Worm (Caenorhabditis elegans) whole organism, L4 larva: ENCODE data around the gene nspc-18.
A peak's percentile ranks its signal among the peaks of the same experiment; 100 is the strongest.

ENCODE experiments used
- F10B5.3 ChIP-seq: sonication (generic microtip); optimal IDR thresholded peaks from 2 replicates; lab custom pipeline; 2016; ENCODE audit warnings: mild to moderate bottlenecking, missing genetic modification characterization, missing compliant biosample characterization
- F37D6.2 ChIP-seq: sonication (generic microtip); optimal IDR thresholded peaks from 2 replicates; lab custom pipeline; 2016; ENCODE audit warnings: mild to moderate bottlenecking, missing genetic modification characterization, missing compliant biosample characterization
- F44E2.7 ChIP-seq: fragments of 200-800 bp; sonication (Bioruptor generic); IDR thresholded peaks from 2 replicates; pipeline ENCODE4 v2.1.2; 2022; ENCODE audit warnings: missing genetic modification characterization, missing compliant biosample characterization
- T20F7.1 ChIP-seq: fragments of 200-800 bp; sonication (Bioruptor generic); optimal IDR thresholded peaks from 2 replicates; lab custom pipeline; 2018; ENCODE audit warnings: mild to moderate bottlenecking, missing genetic modification characterization, missing compliant biosample characterization
- T26A8.4 ChIP-seq: fragments of 200-800 bp; sonication (Bioruptor generic); IDR thresholded peaks from 2 replicates; pipeline ENCODE4 v1.3.6; 2022; ENCODE audit warnings: missing genetic modification characterization, missing compliant biosample characterization
- Y75B8A.6 ChIP-seq: fragments of 200-800 bp; sonication (Bioruptor generic); IDR thresholded peaks from 2 replicates; pipeline ENCODE4 v1.3.6; 2022; ENCODE audit warnings: missing genetic modification reagents, missing genetic modification characterization, missing compliant biosample characterization
- aha-1 ChIP-seq: fragments of 150-350 bp; peaks from one replicate; lab custom pipeline; 2014; ENCODE audit warnings: missing biosample characterization, missing genetic modification characterization
- arid-1 ChIP-seq: fragments of 200-800 bp; sonication (Bioruptor generic); conservative IDR thresholded peaks from 2 replicates; pipeline ENCODE4 v1.3.6; 2022; ENCODE audit warnings: missing genetic modification reagents, missing genetic modification characterization, missing compliant biosample characterization
- attf-4 ChIP-seq: sonication (generic microtip); optimal IDR thresholded peaks from 3 replicates; lab custom pipeline; 2017; ENCODE audit warnings: missing biosample characterization, missing genetic modification characterization
- ceh-20 ChIP-seq: fragments of 200-800 bp; sonication (Bioruptor generic); IDR thresholded peaks from 2 replicates; pipeline ENCODE4 v1.3.6; 2022; ENCODE audit warnings: missing genetic modification reagents, missing genetic modification characterization, missing compliant biosample characterization
- ceh-28 ChIP-seq: fragments of 150-350 bp; optimal IDR thresholded peaks from 2 replicates; lab custom pipeline; 2014; ENCODE audit warnings: missing biosample characterization, missing genetic modification reagents, missing genetic modification characterization
- ceh-32 ChIP-seq: sonication (generic microtip); optimal IDR thresholded peaks from 2 replicates; lab custom pipeline; 2016; ENCODE audit warnings: mild to moderate bottlenecking, missing genetic modification characterization, missing compliant biosample characterization; ENCODE audit not compliant: poor library complexity
- ceh-44 ChIP-seq: fragments of 200-800 bp; sonication (Bioruptor generic); IDR thresholded peaks from 2 replicates; pipeline ENCODE4 v1.3.6; 2022; ENCODE audit warnings: missing genetic modification reagents, missing genetic modification characterization, missing compliant biosample characterization
- ceh-62 ChIP-seq: sonication (generic microtip); optimal IDR thresholded peaks from 2 replicates; lab custom pipeline; 2017; ENCODE audit warnings: missing biosample characterization, missing genetic modification characterization
- daf-16 ChIP-seq, 3 experiments: sonication (generic microtip); optimal IDR thresholded peaks; 2 replicates each; lab custom pipeline; 2016 to 2017; ENCODE audit warnings: missing genetic modification characterization in 3 of 3, missing genetic modification reagents in 3 of 3, mild to moderate bottlenecking in 2 of 3, missing compliant biosample characterization in 2 of 3, missing biosample characterization in 1 of 3, moderate library complexity in 1 of 3
- daf-8 ChIP-seq: fragments of 200-800 bp; sonication (Bioruptor generic); IDR thresholded peaks from 2 replicates; pipeline ENCODE4 v1.3.6; 2022; ENCODE audit warnings: missing genetic modification characterization, missing compliant biosample characterization
- dmd-8 ChIP-seq: fragments of 200-800 bp; sonication (Bioruptor generic); IDR thresholded peaks from 2 replicates; pipeline ENCODE4 v1.3.6; 2022; ENCODE audit warnings: missing genetic modification characterization, missing compliant biosample characterization
- duxl-1 ChIP-seq: sonication (generic microtip); optimal IDR thresholded peaks from 2 replicates; lab custom pipeline; 2016; ENCODE audit warnings: mild to moderate bottlenecking, missing genetic modification characterization, moderate library complexity, missing compliant biosample characterization; ENCODE audit not compliant: poor library complexity
- dve-1 ChIP-seq: sonication (generic microtip); optimal IDR thresholded peaks from 2 replicates; lab custom pipeline; 2017; ENCODE audit warnings: antibody characterized with exemption, mild to moderate bottlenecking, missing genetic modification characterization, missing compliant biosample characterization; ENCODE audit not compliant: insufficient read depth
- egl-27 ChIP-seq: sonication (generic microtip); optimal IDR thresholded peaks from 3 replicates; lab custom pipeline; 2017; ENCODE audit warnings: missing biosample characterization, missing genetic modification reagents, missing genetic modification characterization
- egl-43 ChIP-seq: fragments of 200-800 bp; sonication (Bioruptor generic); IDR thresholded peaks from 2 replicates; pipeline ENCODE4 v1.3.6; 2022; ENCODE audit warnings: missing genetic modification reagents, missing genetic modification characterization, missing compliant biosample characterization
- hif-1 ChIP-seq, 2 experiments: sonication (generic microtip); optimal IDR thresholded peaks; 2 replicates each; lab custom pipeline; 2016 to 2017; ENCODE audit warnings: missing compliant biosample characterization in 2 of 2, missing genetic modification characterization in 2 of 2, missing genetic modification reagents in 2 of 2, missing genotype in 2 of 2, mild to moderate bottlenecking in 1 of 2
- hlh-30 ChIP-seq: sonication (generic microtip); optimal IDR thresholded peaks from 2 replicates; lab custom pipeline; 2017; ENCODE audit warnings: antibody characterized with exemption, mild to moderate bottlenecking, missing genetic modification characterization, missing compliant biosample characterization; ENCODE audit not compliant: insufficient read depth
- hmg-1.1 ChIP-seq: fragments of 200-800 bp; sonication (Bioruptor generic); IDR thresholded peaks from 2 replicates; pipeline ENCODE4 v1.3.6; 2022; ENCODE audit warnings: missing genetic modification reagents, missing genetic modification characterization, missing compliant biosample characterization
- jun-1 ChIP-seq: fragments of 150-350 bp; optimal IDR thresholded peaks from 2 replicates; lab custom pipeline; 2014; ENCODE audit warnings: missing biosample characterization, missing genetic modification reagents, missing genetic modification characterization
- lim-7 ChIP-seq: fragments of 200-800 bp; sonication (Bioruptor generic); IDR thresholded peaks from 2 replicates; pipeline ENCODE4 v1.3.6; 2022; ENCODE audit warnings: missing genetic modification characterization, missing compliant biosample characterization
- lin-39 ChIP-seq: fragments of 150-350 bp; optimal IDR thresholded peaks from 2 replicates; lab custom pipeline; 2014; ENCODE audit warnings: missing biosample characterization, missing genetic modification reagents, missing genetic modification characterization
- lsy-2 ChIP-seq, 2 experiments: fragments of 150-350 bp in 1 of 2; sonication (generic microtip) in 1 of 2; optimal IDR thresholded peaks; 2 replicates each; lab custom pipeline; 2014 to 2017; ENCODE audit warnings: missing biosample characterization in 2 of 2, missing genetic modification characterization in 2 of 2
- madf-9 ChIP-seq: fragments of 200-800 bp; sonication (Bioruptor generic); conservative IDR thresholded peaks from 2 replicates; pipeline ENCODE4 v1.3.6; 2022; ENCODE audit warnings: missing genetic modification reagents, missing genetic modification characterization, missing compliant biosample characterization
- mdt-29 ChIP-seq: fragments of 200-800 bp; sonication (Bioruptor generic); IDR thresholded peaks from 2 replicates; pipeline ENCODE4 v1.3.6; 2022; ENCODE audit warnings: missing genetic modification reagents, missing genetic modification characterization, missing compliant biosample characterization
- mes-2 ChIP-seq: sonication (generic microtip); optimal IDR thresholded peaks from 2 replicates; lab custom pipeline; 2016; ENCODE audit warnings: missing genotype, mild to moderate bottlenecking, missing genetic modification characterization, missing compliant biosample characterization; ENCODE audit not compliant: poor library complexity, severe bottlenecking
- mxl-3 ChIP-seq: fragments of 200-800 bp; sonication (Bioruptor generic); optimal IDR thresholded peaks from 2 replicates; lab custom pipeline; 2018; ENCODE audit warnings: mild to moderate bottlenecking, missing genetic modification characterization, missing compliant biosample characterization
- nhr-102 ChIP-seq: sonication (generic microtip); optimal IDR thresholded peaks from 2 replicates; lab custom pipeline; 2016; ENCODE audit warnings: mild to moderate bottlenecking, missing genetic modification characterization, moderate library complexity, missing compliant biosample characterization
- nhr-237 ChIP-seq: sonication (generic microtip); optimal IDR thresholded peaks from 2 replicates; lab custom pipeline; 2017; ENCODE audit warnings: missing biosample characterization, missing genetic modification characterization
- nhr-6 ChIP-seq: fragments of 150-350 bp; optimal IDR thresholded peaks from 2 replicates; lab custom pipeline; 2014; ENCODE audit warnings: missing biosample characterization, missing genetic modification characterization
- rbr-2 ChIP-seq: sonication (generic microtip); optimal IDR thresholded peaks from 2 replicates; lab custom pipeline; 2016; ENCODE audit warnings: missing genotype, missing genetic modification characterization, missing compliant biosample characterization
- sdz-12 ChIP-seq: fragments of 200-800 bp; sonication (Bioruptor generic); optimal IDR thresholded peaks from 2 replicates; lab custom pipeline; 2018; ENCODE audit warnings: mild to moderate bottlenecking, missing genetic modification characterization, missing compliant biosample characterization
- snpc-1.2 ChIP-seq: fragments of 200-800 bp; sonication (Bioruptor generic); IDR thresholded peaks from 2 replicates; pipeline ENCODE4 v1.3.6; 2022; ENCODE audit warnings: missing genetic modification reagents, missing genetic modification characterization, missing compliant biosample characterization
- snpc-4 ChIP-seq: fragments of 150-350 bp; optimal IDR thresholded peaks from 2 replicates; lab custom pipeline; 2014; ENCODE audit warnings: missing biosample characterization, missing genetic modification characterization
- tag-97 ChIP-seq: fragments of 200-800 bp; sonication (Bioruptor generic); IDR thresholded peaks from 2 replicates; pipeline ENCODE4 v1.3.6; 2022; ENCODE audit warnings: missing genetic modification characterization, missing compliant biosample characterization
- unc-130 ChIP-seq: sonication (generic microtip); optimal IDR thresholded peaks from 2 replicates; lab custom pipeline; 2016; ENCODE audit warnings: missing genetic modification reagents, missing genetic modification characterization, missing compliant biosample characterization
- zfp-3 ChIP-seq: fragments of 200-800 bp; sonication (Bioruptor generic); conservative IDR thresholded peaks from 2 replicates; pipeline ENCODE4 v1.3.6; 2022; ENCODE audit warnings: missing genetic modification reagents, missing genetic modification characterization, missing compliant biosample characterization
- zip-2 ChIP-seq: fragments of 150-350 bp; optimal IDR thresholded peaks from 2 replicates; lab custom pipeline; 2014; ENCODE audit warnings: missing biosample characterization, missing genetic modification characterization
- ztf-11 ChIP-seq: fragments of 150-350 bp; optimal IDR thresholded peaks from 2 replicates; lab custom pipeline; 2014; ENCODE audit warnings: missing biosample characterization, missing genetic modification characterization
- ztf-7 ChIP-seq: fragments of 150-350 bp; optimal IDR thresholded peaks from 2 replicates; lab custom pipeline; 2014; ENCODE audit warnings: missing biosample characterization, missing genetic modification characterization

Gene nspc-18

DNA sequence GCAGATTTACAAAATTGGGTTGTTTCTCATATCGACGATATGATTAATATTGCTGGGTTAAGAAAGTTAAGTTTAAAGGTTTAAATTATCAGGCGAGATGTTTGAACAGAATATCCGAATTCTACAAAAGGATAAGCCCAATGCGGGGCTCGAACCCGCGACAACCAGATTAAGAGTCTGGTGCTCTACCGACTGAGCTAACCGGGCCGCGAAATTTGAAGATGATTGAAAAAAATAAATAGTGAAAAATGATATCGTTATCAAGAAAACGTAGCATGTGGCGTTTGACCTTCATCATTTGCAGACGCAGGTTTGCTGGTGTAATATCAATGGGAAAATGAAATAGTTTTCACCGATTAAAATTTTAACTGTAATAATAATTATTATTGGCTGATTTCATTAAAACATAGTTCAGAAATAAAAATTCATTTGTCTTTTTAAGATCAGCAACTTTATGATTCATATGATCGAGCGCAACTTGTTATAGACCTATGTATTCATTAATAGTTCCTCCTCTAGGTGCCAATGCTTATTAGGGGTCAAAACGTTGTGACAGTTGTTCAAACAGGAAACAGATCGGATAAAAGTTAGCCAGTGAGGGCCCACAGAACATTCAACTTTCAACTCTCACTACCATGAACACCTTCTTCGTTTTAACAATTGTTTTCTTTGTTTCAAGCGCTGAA is 48.6 kb downstream of the nspc-18 start, which contains the start of gene M163.11 (continued):
- TF ChIP-seq jun-1 (tag; lab: Kevin White, UChicago) (no peak), lin-39 (tag; lab: Kevin White, UChicago) (no peak), ceh-62 (tag; lab: Kevin White, UChicago) (no peak), sdz-12 (peak; percentile 19), madf-9 (GFP tag; lab: Robert Waterston, UW) (peak; percentile 77), zfp-3 (GFP tag; lab: Robert Waterston, UW) (peak; percentile 77; the same call in 1 of the 2 replicates)

DNA sequence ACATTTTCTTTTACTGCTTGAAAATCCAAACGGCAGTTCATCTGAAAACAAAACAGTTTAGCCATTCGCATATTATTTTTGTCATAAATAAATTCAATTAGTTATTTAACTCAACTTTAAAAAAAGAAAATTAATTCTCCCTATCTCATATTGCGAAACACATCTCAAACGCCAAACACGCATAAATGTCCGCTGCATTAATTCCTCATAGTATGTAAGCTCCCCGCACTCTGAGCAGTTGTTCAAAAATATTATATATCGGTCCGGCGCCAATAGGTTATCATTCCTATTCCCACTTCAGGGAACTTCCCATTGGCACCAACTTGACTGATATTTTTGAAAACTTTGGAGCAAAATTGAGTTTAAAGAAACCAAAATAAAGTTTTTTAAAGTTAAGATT is 49.3 kb downstream of the nspc-18 start:
- TF ChIP-seq mes-2 = peak; percentile 54
- TF ChIP-seq tag-97 = no peak
- TF ChIP-seq duxl-1 (tag; lab: Kevin White, UChicago) = peak; percentile 17
- peak; percentile 65 for TF ChIP-seq F37D6.2 (tag; lab: Kevin White, UChicago)
- TF ChIP-seq F44E2.7 = no peak
- no peak for TF ChIP-seq ztf-7 (tag; lab: Kevin White, UChicago)
- TF ChIP-seq Y75B8A.6 (GFP tag; lab: Robert Waterston, UW) = no peak
- no peak for TF ChIP-seq jun-1 (tag; lab: Kevin White, UChicago)
- no peak for TF ChIP-seq egl-43 (GFP tag; lab: Robert Waterston, UW)
- TF ChIP-seq snpc-1.2 = no peak
- no peak for TF ChIP-seq mdt-29 (GFP tag; lab: Robert Waterston, UW)
- TF ChIP-seq zip-2 (tag; lab: Kevin White, UChicago) = no peak
- no peak for TF ChIP-seq aha-1 (tag; lab: Kevin White, UChicago)
- TF ChIP-seq rbr-2 (tag; lab: Kevin White, UChicago) = no peak
- TF ChIP-seq F10B5.3 (tag; lab: Kevin White, UChicago) = no peak
- TF ChIP-seq hif-1 (tag; optimal IDR thresholded peaks at IDR 0.05; lab: Kevin White, UChicago) = no peak
- no peak for TF ChIP-seq nhr-6
- no peak for TF ChIP-seq T20F7.1 (GFP tag; lab: Kevin White, UChicago)
- TF ChIP-seq lsy-2 (tag; optimal IDR thresholded peaks at IDR 0.05; lab: Kevin White, UChicago) = peak in 1 of 2 experiments; percentile 73
- TF ChIP-seq daf-16 (GFP tag; optimal IDR thresholded peaks at IDR 0.05; lab: Kevin White, UChicago) = no peak
- TF ChIP-seq daf-16 (tag; optimal IDR thresholded peaks at IDR 0.05; lab: Kevin White, UChicago) = no peak
- TF ChIP-seq arid-1 (GFP tag; lab: Robert Waterston, UW) = no peak
- no peak for TF ChIP-seq ceh-32 (tag; lab: Kevin White, UChicago)
- TF ChIP-seq snpc-4 (tag; lab: Kevin White, UChicago) = peak; percentile 87
- TF ChIP-seq dve-1 (tag; lab: Kevin White, UChicago) = peak; percentile 51
- TF ChIP-seq hmg-1.1 = peak; percentile 48

DNA sequence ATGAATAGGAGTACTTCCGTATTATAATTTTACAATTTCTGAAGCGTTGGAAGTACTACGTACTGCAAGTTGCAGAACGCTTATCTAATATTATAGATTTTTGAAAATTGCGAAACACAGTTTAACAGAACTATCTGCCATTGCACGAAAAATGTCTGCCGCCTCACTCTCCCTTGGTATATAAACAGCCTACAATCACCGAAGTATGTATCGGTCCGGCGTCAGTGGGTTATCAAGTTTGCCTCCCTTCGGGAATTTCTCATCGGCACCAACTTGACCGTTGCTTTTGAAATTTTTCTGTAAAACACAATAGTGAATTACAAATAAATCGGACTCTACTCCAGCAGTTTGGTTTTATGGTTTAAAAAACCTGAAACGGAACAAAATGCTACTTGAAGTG is 50.1 kb downstream of the nspc-18 start:
- TF ChIP-seq F44E2.7 (no peak), mxl-3 (GFP tag; lab: Kevin White, UChicago) (no peak), unc-130 (no peak), dmd-8 (GFP tag; lab: Robert Waterston, UW) (peak; percentile 68; the same call in 1 of the 2 replicates), ceh-20 (GFP tag; lab: Robert Waterston, UW) (no peak), hmg-1.1 (peak; percentile 47; the same call in 1 of the 2 replicates), nhr-237 (tag; lab: Kevin White, UChicago) (no peak), T20F7.1 (GFP tag; lab: Kevin White, UChicago) (no peak), ceh-28 (tag; lab: Kevin White, UChicago) (no peak), ceh-44 (GFP tag; lab: Robert Waterston, UW) (0 out of 2 replicates have a peak, but pooled peaks have one; percentile 20), lim-7 (GFP tag; lab: Robert Waterston, UW) (peak; percentile 63; the same call in 1 of the 2 replicates), dve-1 (tag; lab: Kevin White, UChicago) (peak; percentile 27), mdt-29 (GFP tag; lab: Robert Waterston, UW) (peak; percentile 57; the same call in 1 of the 2 replicates), ztf-11 (tag; lab: Kevin White, UChicago) (no peak), snpc-4 (tag; lab: Kevin White, UChicago) (peak; percentile 76), egl-27 (no peak), nhr-102 (tag; lab: Kevin White, UChicago) (peak; percentile 14), egl-43 (GFP tag; lab: Robert Waterston, UW) (0 out of 2 replicates have a peak, but pooled peaks have one; percentile 44), daf-8 (peak; percentile 46; the same call in 1 of the 2 replicates), T26A8.4 (GFP tag; lab: Robert Waterston, UW) (no peak; the same call in 1 of the 2 replicates), daf-16 (GFP tag; optimal IDR thresholded peaks at IDR 0.05; lab: Kevin White, UChicago) (no peak), daf-16 (tag; optimal IDR thresholded peaks at IDR 0.05; lab: Kevin White, UChicago) (peak; percentile 30), hlh-30 (tag; lab: Kevin White, UChicago) (no peak), attf-4 (tag; lab: Kevin White, UChicago) (no peak)
